Fruit fly (Drosophila melanogaster) S2 (cell line): ENCODE data around the gene snf.

Experiments used
- CG8478 ChIP-seq: fragments of >200 bp; optimal IDR thresholded peaks from 2 replicates; lab custom pipeline; 2018
- CTCF ChIP-seq, 2 experiments: fragments of >200 bp; optimal IDR thresholded peaks; 2 replicates each; lab custom pipeline; 2018

dm6 chrX:5357035-5357434, 48.0 kb downstream of the snf start:
- TF ChIP-seq CG8478 (lab: Kevin White, UChicago) = no peak
- TF ChIP-seq CTCF (optimal IDR thresholded peaks at IDR 0.05; lab: Kevin White, UChicago) = no peak
